Worm (Caenorhabditis elegans) whole organism, L1 larva: ENCODE data around the gene C08B6.6.
A peak's percentile ranks its signal among the peaks of the same experiment; 100 is the strongest.

Source experiments
- C16A3.4 ChIP-seq: fragments of 150-350 bp; optimal IDR thresholded peaks from 2 replicates; lab custom pipeline; 2014; ENCODE audit warnings: missing biosample characterization, missing genetic modification characterization
- F16B12.6 ChIP-seq: fragments of 150-350 bp; optimal IDR thresholded peaks from 2 replicates; lab custom pipeline; 2014; ENCODE audit warnings: missing biosample characterization, missing genetic modification characterization
- Y116A8C.19 ChIP-seq: sonication (generic microtip); optimal IDR thresholded peaks from 2 replicates; lab custom pipeline; 2016; ENCODE audit warnings: missing compliant biosample characterization, missing genetic modification characterization, borderline replicate concordance
- ceh-63 ChIP-seq: fragments of 200-800 bp; sonication (Bioruptor generic); optimal IDR thresholded peaks from 2 replicates; lab custom pipeline; 2018; ENCODE audit warnings: mild to moderate bottlenecking, missing genetic modification characterization, missing compliant biosample characterization
- ceh-8 ChIP-seq: fragments of 200-800 bp; sonication (Bioruptor generic); optimal IDR thresholded peaks from 2 replicates; lab custom pipeline; 2018; ENCODE audit warnings: mild to moderate bottlenecking, missing genetic modification characterization, moderate library complexity, missing compliant biosample characterization
- ceh-90 ChIP-seq: sonication (generic microtip); optimal IDR thresholded peaks from 2 replicates; lab custom pipeline; 2016; ENCODE audit warnings: missing genetic modification characterization, missing compliant biosample characterization
- ces-1 ChIP-seq: fragments of 150-350 bp; optimal IDR thresholded peaks from 2 replicates; lab custom pipeline; 2014; ENCODE audit warnings: missing biosample characterization, missing genetic modification reagents, missing genetic modification characterization
- dpl-1 ChIP-seq, 3 experiments: fragments of 150-350 bp in 2 of 3; sonication (generic microtip) in 1 of 3; optimal IDR thresholded peaks; 2 replicates each; lab custom pipeline; 2014 to 2017; ENCODE audit warnings: missing biosample characterization in 3 of 3, missing genetic modification characterization in 3 of 3, missing genetic modification reagents in 3 of 3
- dsc-1 ChIP-seq: sonication (generic microtip); optimal IDR thresholded peaks from 2 replicates; lab custom pipeline; 2016; ENCODE audit warnings: mild to moderate bottlenecking, missing genetic modification characterization, missing compliant biosample characterization
- efl-1 ChIP-seq, 4 experiments: fragments of 150-350 bp; optimal IDR thresholded peaks in 3 of 4; peaks in 1 of 4; 1 replicate in 1 of 4; 2 replicates in 3 of 4; lab custom pipeline; 2014; ENCODE audit warnings: missing biosample characterization in 2 of 4, missing genetic modification characterization in 2 of 4, missing genetic modification reagents in 2 of 4
- efl-3 ChIP-seq: fragments of 200-800 bp; sonication (Bioruptor generic); optimal IDR thresholded peaks from 2 replicates; lab custom pipeline; 2018; ENCODE audit warnings: mild to moderate bottlenecking, missing genetic modification characterization, missing compliant biosample characterization
- egl-13 ChIP-seq: sonication (generic microtip); optimal IDR thresholded peaks from 2 replicates; lab custom pipeline; 2016; ENCODE audit warnings: missing genotype, missing genetic modification reagents, missing genetic modification characterization, missing compliant biosample characterization
- egl-27 ChIP-seq, 2 experiments: fragments of 150-350 bp in 1 of 2; sonication (generic microtip); optimal IDR thresholded peaks; 3 replicates each; lab custom pipeline; 2017 to 2018; ENCODE audit warnings: missing biosample characterization in 2 of 2, missing genetic modification characterization in 2 of 2, missing genetic modification reagents in 2 of 2
- ets-5 ChIP-seq: fragments of 200-800 bp; sonication (Bioruptor generic); IDR thresholded peaks from 2 replicates; pipeline ENCODE4 v1.3.6; 2022; ENCODE audit warnings: missing genetic modification characterization, missing compliant biosample characterization
- fkh-10 ChIP-seq: sonication (generic microtip); optimal IDR thresholded peaks from 2 replicates; lab custom pipeline; 2017; ENCODE audit warnings: missing biosample characterization, missing genetic modification reagents, missing genetic modification characterization
- fkh-8 ChIP-seq: sonication (generic microtip); optimal IDR thresholded peaks from 2 replicates; lab custom pipeline; 2016; ENCODE audit warnings: mild to moderate bottlenecking, missing genetic modification characterization, missing compliant biosample characterization
- grh-1 ChIP-seq: fragments of 200-800 bp; sonication (Bioruptor generic); IDR thresholded peaks from 2 replicates; pipeline ENCODE4 v1.3.6; 2022; ENCODE audit warnings: missing genetic modification reagents, missing genetic modification characterization, missing compliant biosample characterization
- hlh-4 ChIP-seq: sonication (generic microtip); optimal IDR thresholded peaks from 2 replicates; lab custom pipeline; 2016; ENCODE audit warnings: mild to moderate bottlenecking, missing genetic modification characterization, missing compliant biosample characterization
- isw-1 ChIP-seq: fragments of 200-800 bp; sonication (Bioruptor generic); IDR thresholded peaks from 2 replicates; pipeline ENCODE4 v1.3.6; 2022; ENCODE audit warnings: missing genetic modification characterization, missing compliant biosample characterization
- jun-1 ChIP-seq: fragments of 150-350 bp; optimal IDR thresholded peaks from 2 replicates; lab custom pipeline; 2014; ENCODE audit warnings: missing biosample characterization, missing genetic modification reagents, missing genetic modification characterization
- lin-14 ChIP-seq: fragments of 200-800 bp; sonication (Bioruptor generic); optimal IDR thresholded peaks from 2 replicates; lab custom pipeline; 2018; ENCODE audit warnings: mild to moderate bottlenecking, missing genetic modification characterization, moderate library complexity, missing compliant biosample characterization
- lin-35 ChIP-seq, 2 experiments: fragments of 150-350 bp; optimal IDR thresholded peaks; 2 replicates each; lab custom pipeline; 2014; ENCODE audit warnings: missing biosample characterization in 2 of 2, missing genetic modification characterization in 2 of 2, missing genetic modification reagents in 2 of 2
- lin-39 ChIP-seq: fragments of 150-350 bp; optimal IDR thresholded peaks from 2 replicates; lab custom pipeline; 2014; ENCODE audit warnings: missing biosample characterization, missing genetic modification reagents, missing genetic modification characterization
- lir-3 ChIP-seq: sonication (generic microtip); optimal IDR thresholded peaks from 2 replicates; lab custom pipeline; 2016; ENCODE audit warnings: mild to moderate bottlenecking, missing genetic modification characterization, moderate library complexity, missing compliant biosample characterization; ENCODE audit not compliant: poor library complexity
- lsy-2 ChIP-seq, 2 experiments: fragments of 150-350 bp; optimal IDR thresholded peaks; 2 replicates each; lab custom pipeline; 2014; ENCODE audit warnings: missing biosample characterization in 2 of 2, missing genetic modification characterization in 2 of 2
- mdl-1 ChIP-seq, 2 experiments: fragments of 150-350 bp; optimal IDR thresholded peaks; 2 replicates each; lab custom pipeline; 2014 to 2017; ENCODE audit warnings: missing biosample characterization in 2 of 2, missing genetic modification characterization in 2 of 2, inconsistent platforms in 1 of 2
- mef-2 ChIP-seq: fragments of 150-350 bp; optimal IDR thresholded peaks from 2 replicates; lab custom pipeline; 2014; ENCODE audit warnings: missing biosample characterization, missing genetic modification characterization
- mep-1 ChIP-seq: fragments of 150-350 bp; optimal IDR thresholded peaks from 2 replicates; lab custom pipeline; 2014; ENCODE audit warnings: missing biosample characterization, missing genetic modification characterization
- nhr-11 ChIP-seq: fragments of 150-350 bp; optimal IDR thresholded peaks from 2 replicates; lab custom pipeline; 2014; ENCODE audit warnings: missing biosample characterization, missing genetic modification characterization
- nhr-12 ChIP-seq: sonication (generic microtip); optimal IDR thresholded peaks from 2 replicates; lab custom pipeline; 2017; ENCODE audit warnings: missing biosample characterization, missing genetic modification characterization
- nhr-19 ChIP-seq: fragments of 200-800 bp; sonication (Bioruptor generic); conservative IDR thresholded peaks from 2 replicates; pipeline ENCODE4 v1.3.6; 2022; ENCODE audit warnings: missing genetic modification characterization, missing compliant biosample characterization
- nhr-20 ChIP-seq: sonication (generic microtip); optimal IDR thresholded peaks from 2 replicates; lab custom pipeline; 2016; ENCODE audit warnings: mild to moderate bottlenecking, missing genetic modification characterization, missing compliant biosample characterization
- nhr-28 ChIP-seq: fragments of 150-350 bp; optimal IDR thresholded peaks from 2 replicates; lab custom pipeline; 2014; ENCODE audit warnings: missing biosample characterization, missing genetic modification characterization
- nhr-71 ChIP-seq: sonication (generic microtip); optimal IDR thresholded peaks from 2 replicates; lab custom pipeline; 2016; ENCODE audit warnings: mild to moderate bottlenecking, missing genetic modification characterization, moderate library complexity, missing compliant biosample characterization
- nhr-77 ChIP-seq: fragments of 150-350 bp; optimal IDR thresholded peaks from 2 replicates; lab custom pipeline; 2014; ENCODE audit warnings: missing biosample characterization, missing genetic modification characterization
- nhr-84 ChIP-seq: sonication (generic microtip); optimal IDR thresholded peaks from 2 replicates; lab custom pipeline; 2017; ENCODE audit warnings: missing biosample characterization, missing genetic modification characterization
- pag-3 ChIP-seq: sonication (generic microtip); optimal IDR thresholded peaks from 2 replicates; lab custom pipeline; 2017; ENCODE audit warnings: missing genetic modification characterization, mild to moderate bottlenecking, missing compliant biosample characterization, antibody characterized with exemption, borderline replicate concordance; ENCODE audit not compliant: insufficient read depth
- pqm-1 ChIP-seq: sonication (generic microtip); optimal IDR thresholded peaks from 3 replicates; lab custom pipeline; 2017; ENCODE audit warnings: missing biosample characterization, missing genetic modification characterization
- rnt-1 ChIP-seq: sonication (generic microtip); optimal IDR thresholded peaks from 2 replicates; lab custom pipeline; 2016; ENCODE audit warnings: mild to moderate bottlenecking, missing genetic modification characterization, moderate library complexity, missing compliant biosample characterization
- snpc-4 ChIP-seq: fragments of 150-350 bp; optimal IDR thresholded peaks from 2 replicates; lab custom pipeline; 2014; ENCODE audit warnings: missing biosample characterization, missing genetic modification characterization
- snu-23 ChIP-seq: sonication (generic microtip); optimal IDR thresholded peaks from 2 replicates; lab custom pipeline; 2016; ENCODE audit warnings: missing genetic modification characterization, missing compliant biosample characterization
- sup-37 ChIP-seq: fragments of 200-800 bp; sonication (Bioruptor generic); optimal IDR thresholded peaks from 2 replicates; lab custom pipeline; 2018; ENCODE audit warnings: mild to moderate bottlenecking, missing genetic modification characterization, missing compliant biosample characterization
- swsn-7 ChIP-seq: sonication (generic microtip); optimal IDR thresholded peaks from 2 replicates; lab custom pipeline; 2016; ENCODE audit warnings: missing genetic modification characterization, missing compliant biosample characterization
- tbx-2 ChIP-seq: sonication (generic microtip); optimal IDR thresholded peaks from 2 replicates; lab custom pipeline; 2016; ENCODE audit warnings: missing genetic modification characterization, missing compliant biosample characterization
- unc-130 ChIP-seq: fragments of 150-350 bp; optimal IDR thresholded peaks from 2 replicates; lab custom pipeline; 2017; ENCODE audit warnings: missing biosample characterization, missing genetic modification characterization, inconsistent platforms
- unc-62 ChIP-seq: fragments of 150-350 bp; optimal IDR thresholded peaks from 2 replicates; lab custom pipeline; 2014; ENCODE audit warnings: missing biosample characterization, missing genetic modification reagents, missing genetic modification characterization
- unc-98 ChIP-seq: fragments of 200-800 bp; sonication (Bioruptor generic); IDR thresholded peaks from 2 replicates; pipeline ENCODE4 v1.3.6; 2022; ENCODE audit warnings: missing genetic modification characterization, missing compliant biosample characterization
- zag-1 ChIP-seq: fragments of 150-350 bp; optimal IDR thresholded peaks from 2 replicates; lab custom pipeline; 2014; ENCODE audit warnings: missing biosample characterization, missing genetic modification characterization
- zip-4 ChIP-seq: fragments of 200-800 bp; sonication (Bioruptor generic); optimal IDR thresholded peaks from 2 replicates; lab custom pipeline; 2018; ENCODE audit warnings: mild to moderate bottlenecking, missing genetic modification characterization, moderate library complexity, missing compliant biosample characterization
- ztf-11 ChIP-seq, 2 experiments: sonication (generic microtip); optimal IDR thresholded peaks; 2 replicates each; lab custom pipeline; 2016 to 2017; ENCODE audit warnings: missing genetic modification characterization in 2 of 2, missing biosample characterization in 1 of 2, missing compliant biosample characterization in 1 of 2
- ztf-4 ChIP-seq: fragments of 150-350 bp; optimal IDR thresholded peaks from 2 replicates; lab custom pipeline; 2014; ENCODE audit warnings: missing biosample characterization, missing genetic modification characterization

Gene C08B6.6

ce11 chrV:10146787-10147186, 23.4 kb downstream of the C08B6.6 start:
- TF ChIP-seq lin-39 (tag; lab: Kevin White, UChicago), result no peak
- TF ChIP-seq pqm-1 (tag; lab: Kevin White, UChicago), result no peak
- no peak for TF ChIP-seq lin-35 (GFP tag; optimal IDR thresholded peaks at IDR 0.05; lab: Kevin White, UChicago)
- TF ChIP-seq Y116A8C.19 (tag; lab: Kevin White, UChicago), result no peak
- TF ChIP-seq ceh-8 (GFP tag; lab: Kevin White, UChicago), result no peak
- no peak for TF ChIP-seq zip-4 (GFP tag; lab: Kevin White, UChicago)
- peak; percentile 9 for TF ChIP-seq snu-23
- peak; percentile 8 for TF ChIP-seq swsn-7 (tag; lab: Kevin White, UChicago)
- TF ChIP-seq fkh-10 (GFP tag; lab: Kevin White, UChicago), result no peak
- no peak for TF ChIP-seq egl-13 (tag; lab: Kevin White, UChicago)
- TF ChIP-seq F16B12.6 (tag; lab: Kevin White, UChicago), result no peak
- no peak for TF ChIP-seq mdl-1 (tag; optimal IDR thresholded peaks at IDR 0.05; lab: Kevin White, UChicago)
- TF ChIP-seq lin-14 (GFP tag; lab: Kevin White, UChicago), result peak; percentile 64
- TF ChIP-seq ets-5, result no peak
- peak; percentile 31; the same call in 1 of the 2 replicates for TF ChIP-seq nhr-19 (GFP tag; lab: Robert Waterston, UW)
- no peak for TF ChIP-seq pag-3 (tag; lab: Kevin White, UChicago)
- peak; percentile 15 for TF ChIP-seq ztf-4 (tag; lab: Kevin White, UChicago)
- TF ChIP-seq grh-1 (GFP tag; lab: Robert Waterston, UW), result no peak
- TF ChIP-seq nhr-12 (tag; lab: Kevin White, UChicago), result no peak
- TF ChIP-seq jun-1 (tag; lab: Kevin White, UChicago), result no peak
- no peak for TF ChIP-seq tbx-2 (tag; lab: Kevin White, UChicago)
- peak; percentile 38 for TF ChIP-seq unc-130 (tag; lab: Kevin White, UChicago)
- no peak for TF ChIP-seq snpc-4 (tag; lab: Kevin White, UChicago)
- no peak for TF ChIP-seq dpl-1 (GFP tag; optimal IDR thresholded peaks at IDR 0.05; lab: Kevin White, UChicago)
- no peak for TF ChIP-seq dsc-1 (tag; lab: Kevin White, UChicago)
- TF ChIP-seq lsy-2 (tag; optimal IDR thresholded peaks at IDR 0.05; lab: Kevin White, UChicago), result peak in 1 of 2 experiments; percentile 42
- no peak for TF ChIP-seq ces-1 (GFP tag; lab: Kevin White, UChicago)
- TF ChIP-seq nhr-11, result no peak
- peak; percentile 71 for TF ChIP-seq nhr-71 (tag; lab: Kevin White, UChicago)
- no peak for TF ChIP-seq efl-3
- peak; percentile 49 for TF ChIP-seq rnt-1 (tag; lab: Kevin White, UChicago)
- no peak for TF ChIP-seq nhr-77
- no peak for TF ChIP-seq C16A3.4
- TF ChIP-seq unc-62 (GFP tag; lab: Kevin White, UChicago), result no peak
- TF ChIP-seq nhr-20 (tag; lab: Kevin White, UChicago), result peak; percentile 14
- no peak for TF ChIP-seq ceh-90 (tag; lab: Kevin White, UChicago)
- TF ChIP-seq hlh-4, result no peak
- TF ChIP-seq, all 84 proteins: peak for 10

ce11 chrV:10148352-10148751, 24.9 kb downstream of the C08B6.6 start, which contains the start of gene srsx-26:
Gene srsx-26, plus strand, starts transcription at chrV:10148652.
- no peak for TF ChIP-seq lir-3 (tag; lab: Kevin White, UChicago)
- TF ChIP-seq nhr-11, result no peak
- TF ChIP-seq ztf-11 (tag; optimal IDR thresholded peaks at IDR 0.05; lab: Kevin White, UChicago), result no peak
- no peak for TF ChIP-seq unc-98 (GFP tag; lab: Robert Waterston, UW)
- TF ChIP-seq nhr-71 (tag; lab: Kevin White, UChicago), result peak; percentile 30
- TF ChIP-seq ceh-63 (GFP tag; lab: Kevin White, UChicago), result no peak
- no peak for TF ChIP-seq efl-1 (optimal IDR thresholded peaks at IDR 0.05; lab: Kevin White, UChicago)
- TF ChIP-seq efl-1 (GFP tag; optimal IDR thresholded peaks at IDR 0.05 in 1 of 2; lab: Kevin White, UChicago), result no peak
- no peak for TF ChIP-seq mef-2 (tag; lab: Kevin White, UChicago)
- no peak for TF ChIP-seq egl-27 (tag; optimal IDR thresholded peaks at IDR 0.05; lab: Kevin White, UChicago)
- TF ChIP-seq hlh-4, result no peak
- peak; percentile 56 for TF ChIP-seq fkh-8 (tag; lab: Kevin White, UChicago)
- TF ChIP-seq mep-1 (tag; lab: Kevin White, UChicago), result no peak
- no peak for TF ChIP-seq zag-1 (tag; lab: Kevin White, UChicago)
- no peak for TF ChIP-seq tbx-2 (tag; lab: Kevin White, UChicago)
- peak; percentile 51 for TF ChIP-seq ceh-8 (GFP tag; lab: Kevin White, UChicago)
- TF ChIP-seq isw-1 (GFP tag; lab: Robert Waterston, UW), result no peak
- TF ChIP-seq ceh-90 (tag; lab: Kevin White, UChicago), result peak; percentile 14
- no peak for TF ChIP-seq nhr-84
- no peak for TF ChIP-seq fkh-10 (GFP tag; lab: Kevin White, UChicago)
- TF ChIP-seq grh-1 (GFP tag; lab: Robert Waterston, UW), result no peak
- no peak for TF ChIP-seq sup-37
- TF ChIP-seq nhr-28 (tag; lab: Kevin White, UChicago), result no peak
